Worm (Caenorhabditis elegans) whole organism, midembryonic: ENCODE results near the gene K05F1.8.

Source experiments
- T22C8.4 ChIP-seq: fragments of 200-800 bp; sonication (Bioruptor generic); IDR thresholded peaks from 2 replicates; pipeline ENCODE4 v1.3.6; 2022; ENCODE audit warnings: missing genetic modification characterization, missing compliant biosample characterization
- cog-1 ChIP-seq: sonication (generic microtip); optimal IDR thresholded peaks from 2 replicates; lab custom pipeline; 2016; ENCODE audit warnings: missing genetic modification characterization, missing compliant biosample characterization
- flt-1 ChIP-seq: fragments of 200-800 bp; sonication (Bioruptor generic); IDR thresholded peaks from 2 replicates; pipeline ENCODE4 v1.3.6; 2022; ENCODE audit warnings: missing genetic modification characterization, missing compliant biosample characterization
- klf-2 ChIP-seq: fragments of 200-800 bp; sonication (Bioruptor generic); conservative IDR thresholded peaks from 2 replicates; pipeline ENCODE4 v1.3.6; 2022; ENCODE audit warnings: missing genetic modification reagents, missing genetic modification characterization, missing compliant biosample characterization
- med-1 ChIP-seq: sonication (generic microtip); optimal IDR thresholded peaks from 2 replicates; lab custom pipeline; 2017; ENCODE audit warnings: missing genetic modification characterization, mild to moderate bottlenecking, missing compliant biosample characterization, antibody characterized with exemption, missing genetic modification reagents; ENCODE audit not compliant: insufficient read depth
- ref-1 ChIP-seq: fragments of 200-800 bp; sonication (Bioruptor generic); conservative IDR thresholded peaks from 2 replicates; pipeline ENCODE4 v1.3.6; 2022; ENCODE audit warnings: missing genetic modification reagents, missing genetic modification characterization, missing compliant biosample characterization
- tab-1 ChIP-seq: fragments of 200-800 bp; sonication (Bioruptor generic); IDR thresholded peaks from 2 replicates; pipeline ENCODE4 v1.3.6; 2022; ENCODE audit warnings: missing genetic modification characterization, missing compliant biosample characterization
- ztf-23 ChIP-seq: fragments of 200-800 bp; sonication (Bioruptor generic); IDR thresholded peaks from 2 replicates; pipeline ENCODE4 v1.3.6; 2022; ENCODE audit warnings: missing genetic modification reagents, missing genetic modification characterization, missing compliant biosample characterization
- ztf-29 ChIP-seq: fragments of 200-800 bp; sonication (Bioruptor generic); IDR thresholded peaks from 2 replicates; pipeline ENCODE4 v1.3.6; 2022; ENCODE audit warnings: missing genetic modification reagents, missing genetic modification characterization, missing compliant biosample characterization

Gene K05F1.8

ce11 chrII:5799553-5799952 lies at the start of gene K05F1.8:
Gene K05F1.8 (minus strand): TSS chrII:5799653.
- TF ChIP-seq klf-2, result no peak
- no peak for TF ChIP-seq T22C8.4 (GFP tag; lab: Robert Waterston, UW)
- TF ChIP-seq flt-1 (GFP tag; lab: Robert Waterston, UW), result no peak
- no peak for TF ChIP-seq ztf-29 (GFP tag; lab: Robert Waterston, UW)
- TF ChIP-seq ref-1 (GFP tag; lab: Robert Waterston, UW), result no peak
- no peak for TF ChIP-seq ztf-23
- no peak for TF ChIP-seq tab-1 (GFP tag; lab: Robert Waterston, UW)
- no peak for TF ChIP-seq med-1
- no peak for TF ChIP-seq cog-1 (tag; lab: Kevin White, UChicago)

- no peak for TF ChIP-seq ztf-29 (GFP tag; lab: Robert Waterston, UW)
- TF ChIP-seq tab-1 (GFP tag; lab: Robert Waterston, UW), result no peak
- TF ChIP-seq T22C8.4 (GFP tag; lab: Robert Waterston, UW), result no peak
- no peak for TF ChIP-seq cog-1 (tag; lab: Kevin White, UChicago)
These were observed 46.7 kb upstream of the K05F1.8 start for ce11 chrII:5846181-5846580.

- TF ChIP-seq flt-1 (GFP tag; lab: Robert Waterston, UW), result no peak
- TF ChIP-seq tab-1 (GFP tag; lab: Robert Waterston, UW), result no peak
- TF ChIP-seq ztf-29 (GFP tag; lab: Robert Waterston, UW), result no peak
- no peak for TF ChIP-seq med-1
- no peak for TF ChIP-seq cog-1 (tag; lab: Kevin White, UChicago)
- TF ChIP-seq T22C8.4 (GFP tag; lab: Robert Waterston, UW), result no peak
- no peak for TF ChIP-seq klf-2
- no peak for TF ChIP-seq ztf-23
- TF ChIP-seq ref-1 (GFP tag; lab: Robert Waterston, UW), result no peak
These were observed 46.0 kb upstream of the K05F1.8 start, which contains the start of the genes ZK1248.17 and H41C03.3 for ce11 chrII:5845441-5845840. Gene ZK1248.17 (minus strand): TSS chrII:5845541. Gene H41C03.3 (plus strand): TSS chrII:5845777.

ce11 chrII:5844694-5845129 lies 45.3 kb upstream of the K05F1.8 start:
- TF ChIP-seq tab-1 (GFP tag; lab: Robert Waterston, UW) (peak; percentile 61; the same call in 1 of the 2 replicates), ztf-23 (peak; percentile 90), med-1 (peak; percentile 34), ztf-29 (GFP tag; lab: Robert Waterston, UW) (peak; percentile 83), ref-1 (GFP tag; lab: Robert Waterston, UW) (no peak), flt-1 (GFP tag; lab: Robert Waterston, UW) (peak; percentile 90), T22C8.4 (GFP tag; lab: Robert Waterston, UW) (peak; percentile 74; the same call in 1 of the 2 replicates), cog-1 (tag; lab: Kevin White, UChicago) (peak; percentile 99), klf-2 (peak; percentile 53; the same call in 1 of the 2 replicates)

- TF ChIP-seq med-1, result no peak
- TF ChIP-seq T22C8.4 (GFP tag; lab: Robert Waterston, UW), result no peak
- no peak for TF ChIP-seq cog-1 (tag; lab: Kevin White, UChicago)
- TF ChIP-seq ztf-23, result no peak
- TF ChIP-seq klf-2, result no peak
- TF ChIP-seq tab-1 (GFP tag; lab: Robert Waterston, UW), result no peak
- no peak for TF ChIP-seq ztf-29 (GFP tag; lab: Robert Waterston, UW)
- TF ChIP-seq flt-1 (GFP tag; lab: Robert Waterston, UW), result no peak
- no peak for TF ChIP-seq ref-1 (GFP tag; lab: Robert Waterston, UW)
These were observed 42.4 kb upstream of the K05F1.8 start, which contains the start of gene nep-25 for ce11 chrII:5841866-5842265. Gene nep-25 (plus strand): TSS chrII:5842240.

- TF ChIP-seq T22C8.4 (GFP tag; lab: Robert Waterston, UW) (no peak), med-1 (no peak), ztf-23 (no peak), flt-1 (GFP tag; lab: Robert Waterston, UW) (no peak), ref-1 (GFP tag; lab: Robert Waterston, UW) (no peak), ztf-29 (GFP tag; lab: Robert Waterston, UW) (no peak), klf-2 (no peak), cog-1 (tag; lab: Kevin White, UChicago) (no peak), tab-1 (GFP tag; lab: Robert Waterston, UW) (no peak)
These were observed 41.6 kb upstream of the K05F1.8 start, which contains the start of gene lec-5 for ce11 chrII:5841053-5841547. Gene lec-5 (minus strand): TSS chrII:5841103.

- no peak for TF ChIP-seq med-1
- TF ChIP-seq tab-1 (GFP tag; lab: Robert Waterston, UW), result no peak
- no peak for TF ChIP-seq klf-2
- no peak for TF ChIP-seq cog-1 (tag; lab: Kevin White, UChicago)
- TF ChIP-seq ref-1 (GFP tag; lab: Robert Waterston, UW), result no peak
- TF ChIP-seq T22C8.4 (GFP tag; lab: Robert Waterston, UW), result no peak
- TF ChIP-seq ztf-29 (GFP tag; lab: Robert Waterston, UW), result no peak
- no peak for TF ChIP-seq ztf-23
- no peak for TF ChIP-seq flt-1 (GFP tag; lab: Robert Waterston, UW)
These were observed 39.8 kb upstream of the K05F1.8 start, which contains the start of gene ZK1248.19 for ce11 chrII:5839227-5839626. Gene ZK1248.19 (minus strand): TSS chrII:5839414.

- TF ChIP-seq ztf-29 (GFP tag; lab: Robert Waterston, UW) (no peak), tab-1 (GFP tag; lab: Robert Waterston, UW) (no peak), klf-2 (no peak), ztf-23 (no peak), ref-1 (GFP tag; lab: Robert Waterston, UW) (no peak)
These were observed 39.0 kb upstream of the K05F1.8 start, which contains the start of gene ZK1248.15 for ce11 chrII:5838453-5838852. Gene ZK1248.15 (minus strand): TSS chrII:5838553.

ce11 chrII:5836153-5836719 lies 36.8 kb upstream of the K05F1.8 start, which contains the start of gene fzo-1:
Gene fzo-1 (minus strand): TSS chrII:5836203.
- TF ChIP-seq tab-1 (GFP tag; lab: Robert Waterston, UW), result no peak
- TF ChIP-seq ztf-23, result peak; percentile 79; the same call in 1 of the 2 replicates
- no peak for TF ChIP-seq T22C8.4 (GFP tag; lab: Robert Waterston, UW)
- 0 out of 2 replicates have a peak, but pooled peaks have one; percentile 14 for TF ChIP-seq klf-2
- no peak for TF ChIP-seq med-1
- TF ChIP-seq cog-1 (tag; lab: Kevin White, UChicago), result peak; percentile 83
